Worm (Caenorhabditis elegans): ENCODE measurements around the gene ZK994.6.

The ZK994.6 gene

ce11 chrV:8454995-8455446 lies 52.2 kb downstream of the ZK994.6 start, which contains the start of gene T23B12.11:
Gene T23B12.11, plus strand, starts transcription at chrV:8455396.
- TF ChIP-seq ama-1 (optimal IDR thresholded peaks at IDR 0.05) (no peak), hmg-4 (GFP tag; optimal IDR thresholded peaks at IDR 0.05) (no peak), aly-1 (tag; optimal IDR thresholded peaks at IDR 0.05) (no peak), tra-4 (tag; optimal IDR thresholded peaks at IDR 0.05) (no peak), pes-1 (GFP tag; IDR thresholded peaks at IDR 0.05) (no peak), hmbx-1 (tag; optimal IDR thresholded peaks at IDR 0.05) (no peak), hnd-1 (tag; optimal IDR thresholded peaks at IDR 0.05) (no peak), F13C5.2 (tag; optimal IDR thresholded peaks at IDR 0.05) (no peak), ceh-13 (GFP tag; optimal IDR thresholded peaks at IDR 0.05) (no peak), ceh-36 (tag; optimal IDR thresholded peaks at IDR 0.05) (no peak), scrt-1 (GFP tag; IDR thresholded peaks at IDR 0.05) (no peak), tbx-37 (GFP tag; conservative IDR thresholded peaks at IDR 0.05) (no peak), sea-1 (GFP tag; conservative IDR thresholded peaks at IDR 0.05) (no peak), ets-7 (tag; optimal IDR thresholded peaks at IDR 0.05) (no peak), flt-1 (GFP tag; IDR thresholded peaks at IDR 0.05) (no peak), tbx-11 (GFP tag; IDR thresholded peaks at IDR 0.05) (no peak), B0310.2 (tag; optimal IDR thresholded peaks at IDR 0.05) (no peak)
